In the genomic region with DNA sequence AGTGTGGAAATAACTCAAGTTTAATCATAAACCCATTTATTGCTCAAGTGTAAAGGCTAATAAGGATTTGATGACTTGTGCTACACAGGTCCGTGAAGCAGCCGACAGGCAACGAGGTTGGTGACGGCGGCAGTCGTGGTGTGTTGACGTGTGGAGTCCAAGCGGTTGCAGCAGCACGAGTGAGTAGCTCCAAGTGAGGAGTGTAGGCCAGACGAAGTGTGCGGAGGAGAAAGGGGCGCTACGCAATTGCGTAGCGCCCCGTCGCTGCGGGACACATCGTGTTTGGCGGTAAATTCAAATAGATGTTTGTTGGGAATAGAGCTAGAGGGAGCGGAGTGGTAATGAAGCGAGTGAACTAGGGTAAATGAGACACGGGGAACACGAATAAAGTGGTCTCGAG, we compare ENCODE assay signal across 2 worm cellular contexts.
A peak's percentile ranks its signal among the peaks of the same experiment; 100 is the strongest.
TF ChIP-seq lines count a peak whose summit lies in the region.

No protein-coding gene starts in this region.

TF ChIP-seq in whole organism, L1 larva, 84 proteins besides CTCF, POLR2A, EP300 and RAD21:
- peak; percentile 35 for TF ChIP-seq rnt-1 (tag; optimal IDR thresholded peaks at IDR 0.05; lab: Kevin White, UChicago)
TF ChIP-seq in whole organism, L1 larva: peak in this region for 1; not testable (repeated sequence) for 83.

TF ChIP-seq in whole organism, midembryonic, 9 proteins besides CTCF, POLR2A, EP300 and RAD21:
- peak; percentile 99 for TF ChIP-seq ztf-23 (GFP tag; IDR thresholded peaks at IDR 0.05; lab: Robert Waterston, UW)
